Fruit fly (Drosophila melanogaster): ENCODE measurements around the gene CG12104.

Gene CG12104

dm6 chr3L:1586266-1587054 is 16.0 kb downstream of the CG12104 start (continued):
- TF ChIP-seq Dref (GFP tag; IDR thresholded peaks at IDR 0.05) (no peak), Hmx (GFP tag; optimal IDR thresholded peaks at IDR 0.05) (no peak), ham (GFP tag; IDR thresholded peaks at IDR 0.05) (no peak), fd3F (GFP tag; optimal IDR thresholded peaks at IDR 0.05) (no peak), CG34422 (GFP tag; IDR thresholded peaks at IDR 0.05) (0 out of 3 replicates have a peak, but pooled peaks have one; percentile 42), Dek (tag; optimal IDR thresholded peaks at IDR 0.05) (no peak), CG15269 (tag; optimal IDR thresholded peaks at IDR 0.05) (no peak), Sox100B (GFP tag; optimal IDR thresholded peaks at IDR 0.05) (no peak), CG8944 (GFP tag; optimal IDR thresholded peaks at IDR 0.05) (no peak), CG11696 (GFP tag; IDR thresholded peaks at IDR 0.05) (peak; percentile 47; the same call in 1 of the 2 replicates), CG8359 (GFP tag; optimal IDR thresholded peaks at IDR 0.05; ENCODE audit: borderline replicate concordance) (peak; percentile 70), Doc3 (GFP tag; IDR thresholded peaks at IDR 0.05; ENCODE audit: partially characterized antibody) (peak; percentile 63; the same call in 2 of the 3 replicates), CG15514 (GFP tag; optimal IDR thresholded peaks at IDR 0.05) (peak; percentile 24), CG13624 (GFP tag; optimal IDR thresholded peaks at IDR 0.05) (peak; percentile 68), HLH4C (GFP tag; IDR thresholded peaks at IDR 0.05; ENCODE audit: partially characterized antibody) (0 out of 3 replicates have a peak, but pooled peaks have one; percentile 45), ro (GFP tag; IDR thresholded peaks at IDR 0.05) (no peak), p53 (GFP tag; optimal IDR thresholded peaks at IDR 0.05) (no peak), Dip2 (GFP tag; IDR thresholded peaks at IDR 0.05) (no peak), hkb (optimal IDR thresholded peaks at IDR 0.05) (no peak), hkb (GFP tag; IDR thresholded peaks at IDR 0.05) (peak; percentile 56), exex (tag; optimal IDR thresholded peaks at IDR 0.05) (peak; percentile 59), Lpt (GFP tag; optimal IDR thresholded peaks at IDR 0.05) (no peak), CG7928 (GFP tag; optimal IDR thresholded peaks at IDR 0.05) (no peak), Oaz (GFP tag; IDR thresholded peaks at IDR 0.05) (no peak), ranshi (GFP tag; IDR thresholded peaks at IDR 0.05) (peak; percentile 8; the same call in 1 of the 2 replicates), CG32767 (GFP tag; IDR thresholded peaks at IDR 0.05) (no peak), Scr (GFP tag; IDR thresholded peaks at IDR 0.05; ENCODE audit: partially characterized antibody) (peak; percentile 54), Ets65A (GFP tag) (no peak), vvl (GFP tag; IDR thresholded peaks at IDR 0.05) (peak; percentile 80), row (GFP tag; IDR thresholded peaks at IDR 0.05) (no peak), crp (GFP tag; optimal IDR thresholded peaks at IDR 0.05) (no peak), Gsc (GFP tag; IDR thresholded peaks at IDR 0.05) (no peak), NK7.1 (GFP tag; optimal IDR thresholded peaks at IDR 0.05) (no peak), Fer3 (tag; optimal IDR thresholded peaks at IDR 0.05) (peak; percentile 8), jumu (GFP tag; optimal IDR thresholded peaks at IDR 0.05) (no peak), stc (GFP tag; IDR thresholded peaks at IDR 0.05) (no peak; the same call in 1 of the 2 replicates), CG2202 (tag; optimal IDR thresholded peaks at IDR 0.05) (no peak), CG10565 (GFP tag; optimal IDR thresholded peaks at IDR 0.05) (no peak), CG12219 (GFP tag; optimal IDR thresholded peaks at IDR 0.05) (no peak), fd102C (GFP tag; optimal IDR thresholded peaks at IDR 0.05) (no peak)

- no peak for TF ChIP-seq lab (GFP tag; optimal IDR thresholded peaks at IDR 0.05)
- no peak for TF ChIP-seq CG5180 (GFP tag; optimal IDR thresholded peaks at IDR 0.05)
- TF ChIP-seq Hr78 (GFP tag; optimal IDR thresholded peaks at IDR 0.05) = no peak
- TF ChIP-seq Fer2 (tag; optimal IDR thresholded peaks at IDR 0.05) = no peak
- peak; percentile 58; the same call in 2 of the 3 replicates for TF ChIP-seq zfh1 (GFP tag; IDR thresholded peaks at IDR 0.05)
- TF ChIP-seq D (optimal IDR thresholded peaks at IDR 0.05) = no peak
- no peak for TF ChIP-seq D (GFP tag; optimal IDR thresholded peaks at IDR 0.05)
- TF ChIP-seq CG12299 (tag; optimal IDR thresholded peaks at IDR 0.05) = no peak
- no peak for TF ChIP-seq Nf-YC (tag; optimal IDR thresholded peaks at IDR 0.05)
- no peak for TF ChIP-seq CrebB (tag; optimal IDR thresholded peaks at IDR 0.05)
- TF ChIP-seq CG11696 (GFP tag; IDR thresholded peaks at IDR 0.05) = no peak
- TF ChIP-seq ash1 (GFP tag; optimal IDR thresholded peaks at IDR 0.05) = no peak
Measured at dm6 chr3L:1584781-1585180, 17.7 kb downstream of the CG12104 start.
